Worm (Caenorhabditis elegans) whole organism, L4 larva: Measurements from ENCODE around the gene srd-74.

Source experiments
- F49E8.2 ChIP-seq: sonication (generic microtip); optimal IDR thresholded peaks from 2 replicates; lab custom pipeline; 2016; ENCODE audit warnings: missing compliant biosample characterization, mild to moderate bottlenecking, missing genetic modification characterization, borderline replicate concordance
- R02D3.7 ChIP-seq: fragments of 150-350 bp; sonication (generic microtip); optimal IDR thresholded peaks from 3 replicates; lab custom pipeline; 2014; ENCODE audit warnings: missing biosample characterization, missing genetic modification characterization
- ZK337.2 ChIP-seq: fragments of 200-800 bp; sonication (Bioruptor generic); IDR thresholded peaks from 2 replicates; pipeline ENCODE4 v1.3.6; 2022; ENCODE audit warnings: missing genetic modification reagents, missing genetic modification characterization, missing compliant biosample characterization
- aly-2 ChIP-seq: sonication (generic microtip); optimal IDR thresholded peaks from 2 replicates; lab custom pipeline; 2018; ENCODE audit warnings: missing biosample characterization, missing genetic modification characterization
- ces-1 ChIP-seq: fragments of 150-350 bp; sonication (generic microtip); optimal IDR thresholded peaks from 4 replicates; lab custom pipeline; 2014; ENCODE audit warnings: missing biosample characterization, missing genetic modification reagents, missing genetic modification characterization
- daf-8 ChIP-seq: fragments of 200-800 bp; sonication (Bioruptor generic); IDR thresholded peaks from 2 replicates; pipeline ENCODE4 v1.3.6; 2022; ENCODE audit warnings: missing genetic modification characterization, missing compliant biosample characterization
- egl-27 ChIP-seq: sonication (generic microtip); optimal IDR thresholded peaks from 3 replicates; lab custom pipeline; 2017; ENCODE audit warnings: missing biosample characterization, missing genetic modification reagents, missing genetic modification characterization
- nhr-48 ChIP-seq: sonication (generic microtip); optimal IDR thresholded peaks from 2 replicates; lab custom pipeline; 2016; ENCODE audit warnings: mild to moderate bottlenecking, missing genetic modification characterization, missing compliant biosample characterization
- pha-4 ChIP-seq, 2 experiments: fragments of 150-350 bp in 1 of 2; fragments of 200-800 bp in 1 of 2; sonication (Bioruptor generic) in 1 of 2; IDR thresholded peaks in 1 of 2; optimal IDR thresholded peaks in 1 of 2; 2 replicates each; pipeline versions ENCODE4 v1.3.6 to Lab custom; 2014 to 2022; ENCODE audit warnings: missing genetic modification characterization in 2 of 2, missing genetic modification reagents in 2 of 2, missing biosample characterization in 1 of 2, missing compliant biosample characterization in 1 of 2
- sdz-12 ChIP-seq: fragments of 200-800 bp; sonication (Bioruptor generic); optimal IDR thresholded peaks from 2 replicates; lab custom pipeline; 2018; ENCODE audit warnings: mild to moderate bottlenecking, missing genetic modification characterization, missing compliant biosample characterization
- zag-1 ChIP-seq: fragments of 150-350 bp; optimal IDR thresholded peaks from 2 replicates; lab custom pipeline; 2014; ENCODE audit warnings: missing biosample characterization, missing genetic modification characterization
- ztf-11 ChIP-seq: fragments of 150-350 bp; optimal IDR thresholded peaks from 2 replicates; lab custom pipeline; 2014; ENCODE audit warnings: missing biosample characterization, missing genetic modification characterization

- TF ChIP-seq ZK337.2 (GFP tag; lab: Robert Waterston, UW) (0 out of 2 replicates have a peak, but pooled peaks have one; percentile 29), ces-1 (GFP tag; lab: Kevin White, UChicago) (no peak), daf-8 (no peak), zag-1 (tag; lab: Kevin White, UChicago) (no peak), aly-2 (no peak), egl-27 (tag; lab: Kevin White, UChicago) (no peak), R02D3.7 (no peak), F49E8.2 (tag; lab: Kevin White, UChicago) (no peak), ztf-11 (no peak), nhr-48 (tag; lab: Kevin White, UChicago) (no peak), sdz-12 (no peak), pha-4 (GFP tag; IDR thresholded peaks at IDR 0.05; lab: Robert Waterston, UW) (peak; percentile 13; the same call in 1 of the 2 replicates), pha-4 (tag; optimal IDR thresholded peaks at IDR 0.05; lab: Kevin White, UChicago) (peak; percentile 21)
These were observed 41.4 kb downstream of the srd-74 start, which contains the start of gene C18D11.3 for ce11 chrIII:11823260-11823659.
